Worm (Caenorhabditis elegans): Measurements from ENCODE around the gene istr-1.

DNA sequence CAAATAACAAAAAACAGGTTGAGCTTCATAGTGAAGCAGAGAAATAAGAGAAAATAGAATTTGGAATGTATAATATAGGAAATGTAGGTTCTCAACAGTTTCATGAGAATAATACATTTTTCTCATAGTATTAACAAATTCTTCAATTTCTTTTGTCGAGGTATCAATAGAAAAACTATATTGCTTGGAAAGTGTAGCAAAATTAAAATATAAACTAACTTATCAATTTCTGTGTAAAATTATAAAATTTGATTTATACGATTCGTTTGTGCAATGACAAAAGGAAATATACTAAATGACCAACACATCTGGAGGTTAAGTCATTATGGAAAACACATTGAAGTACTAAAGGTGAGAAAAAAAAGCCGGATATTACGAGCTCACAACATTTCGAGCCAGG is 36.0 kb upstream of the istr-1 start, which contains the start of gene W05B10.3:
- TF ChIP-seq mdl-1 (tag; optimal IDR thresholded peaks at IDR 0.05) (no peak), snpc-4 (tag; optimal IDR thresholded peaks at IDR 0.05) (no peak), jun-1 (tag; optimal IDR thresholded peaks at IDR 0.05) (no peak), ceh-82 (tag; optimal IDR thresholded peaks at IDR 0.05) (no peak), nhr-23 (tag; optimal IDR thresholded peaks at IDR 0.05) (no peak)
